Worm (Caenorhabditis elegans): ENCODE data around the gene scl-18.

DNA sequence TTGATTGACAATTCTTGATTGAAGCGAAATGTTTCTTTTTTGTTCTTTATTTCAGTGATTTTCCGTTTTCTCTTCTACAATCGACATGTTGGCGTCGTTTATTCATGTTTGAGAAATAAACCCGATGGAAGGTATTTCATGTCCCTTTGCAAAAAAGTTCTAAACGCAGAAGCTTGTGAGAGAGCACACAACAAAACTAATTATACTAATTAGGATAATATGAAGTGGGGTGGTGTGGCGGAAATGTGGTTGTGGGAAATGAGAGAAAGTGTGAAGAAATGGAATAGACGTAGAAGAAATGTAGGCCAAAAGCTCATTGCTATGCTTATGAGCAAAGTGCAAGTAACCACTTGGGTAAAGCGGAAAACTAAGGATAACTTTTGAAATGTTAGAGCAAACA is 28.6 kb upstream of the scl-18 start:
- TF ChIP-seq ama-1 (optimal IDR thresholded peaks at IDR 0.05) (no peak), nhr-11 (tag; optimal IDR thresholded peaks at IDR 0.05) (no peak), ceh-18 (tag; optimal IDR thresholded peaks at IDR 0.05) (no peak), pha-4 (tag; optimal IDR thresholded peaks at IDR 0.05) (no peak), ceh-9 (tag; optimal IDR thresholded peaks at IDR 0.05) (no peak), hlh-30 (tag; optimal IDR thresholded peaks at IDR 0.05; ENCODE audit: insufficient read depth) (no peak)
